Worm (Caenorhabditis elegans): Measurements from ENCODE around the gene clec-208.

DNA sequence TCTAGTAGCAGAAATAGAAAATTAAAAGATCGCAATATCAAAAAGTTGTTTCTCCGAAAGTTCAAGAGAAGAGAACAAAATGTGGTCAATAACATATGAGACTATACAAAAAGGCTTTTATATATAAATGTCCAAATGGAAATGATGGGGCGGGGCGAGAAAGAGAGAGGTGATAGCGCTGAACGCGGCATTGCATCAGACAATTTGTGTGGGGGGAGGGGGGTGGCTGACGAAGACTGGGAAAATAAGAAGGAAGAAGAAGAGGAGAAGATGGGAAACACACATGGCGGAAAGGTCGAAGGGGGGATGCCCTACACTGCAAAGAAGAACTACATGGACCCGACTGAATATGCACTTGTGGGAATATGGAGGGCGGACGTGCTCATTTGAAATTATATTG is 37.6 kb downstream of the clec-208 start:
- TF ChIP-seq pbrm-1 (GFP tag; IDR thresholded peaks at IDR 0.05) (no peak), B0019.2 (GFP tag; conservative IDR thresholded peaks at IDR 0.05) (no peak), unc-130 (GFP tag; optimal IDR thresholded peaks at IDR 0.05) (no peak), pha-4 (tag; optimal IDR thresholded peaks at IDR 0.05) (no peak), C06A6.2 (GFP tag; conservative IDR thresholded peaks at IDR 0.05) (no peak), B0261.1 (tag; optimal IDR thresholded peaks at IDR 0.05) (no peak), tbp1 (GFP tag; optimal IDR thresholded peaks at IDR 0.05) (no peak), lsl-1 (GFP tag; optimal IDR thresholded peaks at IDR 0.05) (no peak), unc-62 (GFP tag; optimal IDR thresholded peaks at IDR 0.05) (no peak), nfya-1 (tag; optimal IDR thresholded peaks at IDR 0.05; ENCODE audit: borderline replicate concordance, insufficient read depth) (no peak), snpc-3.4 (tag; optimal IDR thresholded peaks at IDR 0.05) (no peak), bed-2 (GFP tag; IDR thresholded peaks at IDR 0.05) (no peak), rec-8 (tag; optimal IDR thresholded peaks at IDR 0.05) (no peak)

Data from whole organism, young adult.